Fruit fly (Drosophila melanogaster): ENCODE results near the gene Vps15.

The Vps15 gene

DNA sequence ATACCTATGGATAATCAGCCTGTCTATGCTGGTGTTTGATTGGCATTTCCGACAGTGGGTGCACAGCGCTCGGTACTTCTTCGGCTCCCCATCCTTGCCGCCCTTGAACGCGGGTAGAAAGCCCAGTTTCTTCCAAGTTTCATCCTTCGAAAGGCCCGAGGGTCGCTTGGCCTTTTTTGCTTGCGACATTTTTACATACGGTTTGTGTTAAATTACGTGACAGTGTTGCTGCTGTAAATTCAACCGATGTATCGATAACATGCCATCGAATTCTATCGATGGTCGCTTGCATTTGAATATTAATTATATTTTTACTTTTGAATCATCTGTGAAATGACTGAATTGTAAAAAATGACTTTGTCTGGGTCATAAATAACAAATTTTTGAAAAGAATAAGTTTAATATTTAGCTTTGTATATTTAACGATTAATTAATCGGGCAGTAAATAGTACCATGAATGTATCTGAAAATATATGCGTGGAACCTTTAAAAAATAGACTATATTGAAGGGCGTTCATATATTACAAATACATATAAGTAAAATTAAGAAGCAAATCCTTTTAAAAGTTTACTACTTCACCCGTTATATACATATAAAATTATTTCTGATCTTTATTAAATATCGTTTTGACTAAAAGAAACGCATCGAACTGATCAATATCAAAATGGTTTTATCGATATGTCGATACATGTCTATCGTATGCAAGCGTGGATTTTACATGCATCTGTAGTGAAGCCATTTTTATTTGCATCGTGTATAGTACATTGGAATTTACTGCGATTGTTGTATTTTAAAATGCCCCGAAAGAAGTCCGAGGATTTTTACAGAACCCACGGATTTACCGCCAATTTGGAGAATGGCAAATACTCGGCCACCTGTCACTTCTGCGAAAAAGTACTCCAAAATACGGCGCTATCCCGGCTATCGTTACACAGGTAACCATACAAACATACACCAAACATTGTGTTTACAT lies 12.9 kb upstream of the Vps15 start, which contains the start of the genes Ibf2 and Ibf1 (continued):
- no peak for TF ChIP-seq Trl (optimal IDR thresholded peaks at IDR 0.05)
- TF ChIP-seq Trl (GFP tag; optimal IDR thresholded peaks at IDR 0.05) = no peak
- TF ChIP-seq CG15696 (tag; optimal IDR thresholded peaks at IDR 0.05) = no peak
- TF ChIP-seq ara (GFP tag; IDR thresholded peaks at IDR 0.05) = no peak
- TF ChIP-seq Dek (tag; optimal IDR thresholded peaks at IDR 0.05) = no peak
- TF ChIP-seq Fer1 (GFP tag; optimal IDR thresholded peaks at IDR 0.05) = no peak
- no peak for TF ChIP-seq HLHmδ (GFP tag; optimal IDR thresholded peaks at IDR 0.05)
- no peak for TF ChIP-seq CG33213 (GFP tag; optimal IDR thresholded peaks at IDR 0.05)
- no peak for TF ChIP-seq Oli (tag; optimal IDR thresholded peaks at IDR 0.05)
- TF ChIP-seq CG9797 (GFP tag; optimal IDR thresholded peaks at IDR 0.05) = no peak
- no peak for TF ChIP-seq ken (GFP tag; IDR thresholded peaks at IDR 0.05)
- TF ChIP-seq CG7271 (tag; optimal IDR thresholded peaks at IDR 0.05) = no peak
- TF ChIP-seq Nf-YB (GFP tag; optimal IDR thresholded peaks at IDR 0.05) = no peak
- TF ChIP-seq unpg (GFP tag; optimal IDR thresholded peaks at IDR 0.05) = no peak
- no peak for TF ChIP-seq D (optimal IDR thresholded peaks at IDR 0.05)
- TF ChIP-seq D (GFP tag; optimal IDR thresholded peaks at IDR 0.05) = no peak
- no peak for TF ChIP-seq otp (GFP tag; IDR thresholded peaks at IDR 0.05)
- TF ChIP-seq CG15269 (tag; optimal IDR thresholded peaks at IDR 0.05) = no peak
- no peak for TF ChIP-seq CG18262 (tag; optimal IDR thresholded peaks at IDR 0.05)
- TF ChIP-seq CG7372 (GFP tag; IDR thresholded peaks at IDR 0.05) = no peak
- TF ChIP-seq pros (GFP tag; optimal IDR thresholded peaks at IDR 0.05) = no peak
- no peak for TF ChIP-seq CrebB (tag; optimal IDR thresholded peaks at IDR 0.05)
- TF ChIP-seq CG30403 (GFP tag; optimal IDR thresholded peaks at IDR 0.05) = no peak
- TF ChIP-seq sug (tag; optimal IDR thresholded peaks at IDR 0.05) = no peak
- no peak for TF ChIP-seq CG2678 (tag; optimal IDR thresholded peaks at IDR 0.05)
- no peak for TF ChIP-seq gce (GFP tag; IDR thresholded peaks at IDR 0.05)
- TF ChIP-seq CG13624 (GFP tag; optimal IDR thresholded peaks at IDR 0.05) = no peak
- TF ChIP-seq Nf-YA (GFP tag; IDR thresholded peaks at IDR 0.05) = no peak
- TF ChIP-seq ind (GFP tag; optimal IDR thresholded peaks at IDR 0.05) = no peak
- TF ChIP-seq D19A (tag; optimal IDR thresholded peaks at IDR 0.05) = no peak
- no peak for TF ChIP-seq maf-S (GFP tag; optimal IDR thresholded peaks at IDR 0.05)
- TF ChIP-seq NC2α (GFP tag; optimal IDR thresholded peaks at IDR 0.05) = no peak
- TF ChIP-seq CG9437 (GFP tag; optimal IDR thresholded peaks at IDR 0.05) = peak; percentile 70
- no peak for TF ChIP-seq dmrt99B (tag; optimal IDR thresholded peaks at IDR 0.05)
- no peak for TF ChIP-seq Doc2 (GFP tag; IDR thresholded peaks at IDR 0.05)
- no peak for TF ChIP-seq Antp (GFP tag; optimal IDR thresholded peaks at IDR 0.05)
- no peak for TF ChIP-seq pnt (GFP tag; optimal IDR thresholded peaks at IDR 0.05)
- TF ChIP-seq ato (GFP tag; IDR thresholded peaks at IDR 0.05; ENCODE audit: partially characterized antibody) = peak; percentile 83
- no peak for TF ChIP-seq CG12219 (GFP tag; optimal IDR thresholded peaks at IDR 0.05)
- no peak for TF ChIP-seq CG9876 (GFP tag; optimal IDR thresholded peaks at IDR 0.05)
- TF ChIP-seq Awh (GFP tag; IDR thresholded peaks at IDR 0.05) = no peak
- TF ChIP-seq Eip74EF (GFP tag; optimal IDR thresholded peaks at IDR 0.05) = no peak
- TF ChIP-seq D19B (GFP tag; optimal IDR thresholded peaks at IDR 0.05) = no peak
- TF ChIP-seq lab (GFP tag; optimal IDR thresholded peaks at IDR 0.05) = no peak
- no peak for TF ChIP-seq Dip2 (GFP tag; IDR thresholded peaks at IDR 0.05)
- no peak for TF ChIP-seq CG33557 (GFP tag; optimal IDR thresholded peaks at IDR 0.05)
- no peak for TF ChIP-seq zfh2 (GFP tag; optimal IDR thresholded peaks at IDR 0.05)
- no peak for TF ChIP-seq ftz-f1 (GFP tag; optimal IDR thresholded peaks at IDR 0.05)
- TF ChIP-seq CG1602 (GFP tag; optimal IDR thresholded peaks at IDR 0.05) = no peak
- TF ChIP-seq Atf-2 (GFP tag; optimal IDR thresholded peaks at IDR 0.05) = no peak

Data from whole organism, embryonic.